Worm (Caenorhabditis elegans) whole organism, L3 larva: Measurements from ENCODE around the gene F09A5.3.
A peak's percentile ranks its signal among the peaks of the same experiment; 100 is the strongest.

Experiments
- R02D3.7 ChIP-seq: fragments of 150-350 bp; optimal IDR thresholded peaks from 2 replicates; lab custom pipeline; 2014; ENCODE audit warnings: missing biosample characterization, missing genetic modification characterization
- ZK546.5 ChIP-seq: sonication (generic microtip); optimal IDR thresholded peaks from 2 replicates; lab custom pipeline; 2017; ENCODE audit warnings: missing biosample characterization, missing genetic modification characterization
- aly-2 ChIP-seq: fragments of 150-350 bp; optimal IDR thresholded peaks from 2 replicates; lab custom pipeline; 2014; ENCODE audit warnings: missing biosample characterization, missing genetic modification characterization
- ama-1 ChIP-seq: fragments of 150-350 bp; optimal IDR thresholded peaks from 2 replicates; lab custom pipeline; 2018
- ceh-16 ChIP-seq: sonication (generic microtip); optimal IDR thresholded peaks from 2 replicates; lab custom pipeline; 2017; ENCODE audit warnings: missing biosample characterization, missing genetic modification characterization
- ceh-28 ChIP-seq: fragments of 150-350 bp; optimal IDR thresholded peaks from 2 replicates; lab custom pipeline; 2014; ENCODE audit warnings: missing biosample characterization, missing genetic modification reagents, missing genetic modification characterization
- ceh-82 ChIP-seq: fragments of 150-350 bp; optimal IDR thresholded peaks from 2 replicates; lab custom pipeline; 2014; ENCODE audit warnings: missing biosample characterization, missing genetic modification characterization
- ceh-9 ChIP-seq: sonication (generic microtip); optimal IDR thresholded peaks from 2 replicates; lab custom pipeline; 2018; ENCODE audit warnings: missing biosample characterization, missing genetic modification characterization
- daf-12 ChIP-seq: fragments of 150-350 bp; optimal IDR thresholded peaks from 2 replicates; lab custom pipeline; 2014; ENCODE audit warnings: missing biosample characterization, missing genetic modification reagents, missing genetic modification characterization
- egl-27 ChIP-seq: sonication (generic microtip); optimal IDR thresholded peaks from 4 replicates; lab custom pipeline; 2017; ENCODE audit warnings: missing biosample characterization, missing genetic modification reagents, missing genetic modification characterization
- egl-5 ChIP-seq: fragments of 150-350 bp; optimal IDR thresholded peaks from 2 replicates; lab custom pipeline; 2017; ENCODE audit warnings: missing biosample characterization, missing genetic modification reagents, missing genetic modification characterization, inconsistent platforms
- elt-1 ChIP-seq: fragments of 150-350 bp; optimal IDR thresholded peaks from 2 replicates; lab custom pipeline; 2014; ENCODE audit warnings: missing biosample characterization, missing genetic modification characterization
- elt-2 ChIP-seq: sonication (generic microtip); optimal IDR thresholded peaks from 2 replicates; lab custom pipeline; 2016; ENCODE audit warnings: missing genetic modification reagents, mild to moderate bottlenecking, missing genetic modification characterization, missing compliant biosample characterization
- elt-3 ChIP-seq, 3 experiments: fragments of 150-350 bp in 1 of 3; sonication (generic microtip) in 2 of 3; optimal IDR thresholded peaks; 2 replicates in 2 of 3; 4 replicates in 1 of 3; lab custom pipeline; 2014 to 2017; ENCODE audit warnings: missing biosample characterization in 3 of 3, missing genetic modification characterization in 3 of 3
- eor-1 ChIP-seq, 2 experiments: fragments of 150-350 bp; optimal IDR thresholded peaks; 2 replicates each; lab custom pipeline; 2014 to 2018; ENCODE audit warnings: missing biosample characterization in 2 of 2, missing genetic modification characterization in 2 of 2
- fkh-2 ChIP-seq: fragments of 150-350 bp; optimal IDR thresholded peaks from 2 replicates; lab custom pipeline; 2014; ENCODE audit warnings: missing biosample characterization, missing genetic modification reagents, missing genetic modification characterization
- hmg-11 ChIP-seq: sonication (generic microtip); optimal IDR thresholded peaks from 2 replicates; lab custom pipeline; 2016; ENCODE audit warnings: missing genetic modification characterization, missing compliant biosample characterization
- jun-1 ChIP-seq: fragments of 150-350 bp; optimal IDR thresholded peaks from 2 replicates; lab custom pipeline; 2014; ENCODE audit warnings: missing biosample characterization, missing genetic modification reagents, missing genetic modification characterization
- lin-15B ChIP-seq: fragments of 150-350 bp; optimal IDR thresholded peaks from 2 replicates; lab custom pipeline; 2014; ENCODE audit warnings: missing biosample characterization, missing genetic modification characterization
- lsy-12 ChIP-seq: sonication (generic microtip); optimal IDR thresholded peaks from 2 replicates; lab custom pipeline; 2016; ENCODE audit warnings: mild to moderate bottlenecking, missing genetic modification characterization, missing compliant biosample characterization
- mdl-1 ChIP-seq: fragments of 150-350 bp; optimal IDR thresholded peaks from 2 replicates; lab custom pipeline; 2014; ENCODE audit warnings: missing biosample characterization, missing genetic modification characterization
- mml-1 ChIP-seq: fragments of 150-350 bp; sonication (generic microtip); optimal IDR thresholded peaks from 3 replicates; lab custom pipeline; 2014; ENCODE audit warnings: missing biosample characterization, missing genetic modification characterization
- nfya-1 ChIP-seq: sonication (generic microtip); optimal IDR thresholded peaks from 2 replicates; lab custom pipeline; 2017; ENCODE audit warnings: missing genetic modification characterization, mild to moderate bottlenecking, missing compliant biosample characterization, antibody characterized with exemption, moderate library complexity; ENCODE audit not compliant: insufficient read depth
- nhr-11 ChIP-seq: fragments of 150-350 bp; optimal IDR thresholded peaks from 2 replicates; lab custom pipeline; 2014; ENCODE audit warnings: missing biosample characterization, missing genetic modification characterization
- nhr-12 ChIP-seq: fragments of 150-350 bp; optimal IDR thresholded peaks from 2 replicates; lab custom pipeline; 2014; ENCODE audit warnings: missing biosample characterization, missing genetic modification characterization
- nhr-23 ChIP-seq: fragments of 150-350 bp; optimal IDR thresholded peaks from 2 replicates; lab custom pipeline; 2014; ENCODE audit warnings: missing biosample characterization, missing genetic modification reagents, missing genetic modification characterization
- nhr-25 ChIP-seq: sonication (generic microtip); optimal IDR thresholded peaks from 2 replicates; lab custom pipeline; 2017; ENCODE audit warnings: missing biosample characterization, missing genetic modification characterization
- nhr-28 ChIP-seq: fragments of 150-350 bp; optimal IDR thresholded peaks from 2 replicates; lab custom pipeline; 2014; ENCODE audit warnings: missing biosample characterization, missing genetic modification characterization
- nhr-43 ChIP-seq: sonication (generic microtip); optimal IDR thresholded peaks from 2 replicates; lab custom pipeline; 2016; ENCODE audit warnings: mild to moderate bottlenecking, missing genetic modification characterization, missing compliant biosample characterization; ENCODE audit not compliant: poor library complexity, severe bottlenecking
- nhr-67 ChIP-seq: fragments of 150-350 bp; optimal IDR thresholded peaks from 2 replicates; lab custom pipeline; 2014; ENCODE audit warnings: missing biosample characterization, missing genetic modification characterization
- nhr-76 ChIP-seq: fragments of 150-350 bp; sonication (generic microtip); optimal IDR thresholded peaks from 5 replicates; lab custom pipeline; 2014; ENCODE audit warnings: missing biosample characterization, missing genetic modification characterization
- pha-4 ChIP-seq: fragments of 150-350 bp; optimal IDR thresholded peaks from 2 replicates; lab custom pipeline; 2014; ENCODE audit warnings: missing biosample characterization, missing genetic modification reagents, missing genetic modification characterization
- pqm-1 ChIP-seq: fragments of 150-350 bp; optimal IDR thresholded peaks from 2 replicates; lab custom pipeline; 2017; ENCODE audit warnings: missing biosample characterization, missing genetic modification characterization, inconsistent platforms
- sea-2 ChIP-seq: fragments of 150-350 bp; sonication (generic microtip); optimal IDR thresholded peaks from 4 replicates; lab custom pipeline; 2014; ENCODE audit warnings: missing biosample characterization, missing genetic modification reagents, missing genetic modification characterization
- snpc-4 ChIP-seq: fragments of 150-350 bp; optimal IDR thresholded peaks from 2 replicates; lab custom pipeline; 2014; ENCODE audit warnings: missing biosample characterization, missing genetic modification characterization
- tbx-2 ChIP-seq: sonication (generic microtip); optimal IDR thresholded peaks from 2 replicates; lab custom pipeline; 2016; ENCODE audit warnings: mild to moderate bottlenecking, missing genetic modification characterization, missing compliant biosample characterization
- unc-39 ChIP-seq: sonication (generic microtip); optimal IDR thresholded peaks from 4 replicates; lab custom pipeline; 2017; ENCODE audit warnings: missing biosample characterization, missing genetic modification characterization
- unc-62 ChIP-seq: fragments of 150-350 bp; sonication (generic microtip); optimal IDR thresholded peaks from 4 replicates; lab custom pipeline; 2014; ENCODE audit warnings: missing biosample characterization, missing genetic modification reagents, missing genetic modification characterization
- zag-1 ChIP-seq: fragments of 150-350 bp; optimal IDR thresholded peaks from 2 replicates; lab custom pipeline; 2014; ENCODE audit warnings: missing biosample characterization, missing genetic modification characterization
- ztf-11 ChIP-seq: fragments of 150-350 bp; optimal IDR thresholded peaks from 2 replicates; lab custom pipeline; 2014; ENCODE audit warnings: missing biosample characterization, missing genetic modification characterization
- ztf-4 ChIP-seq: fragments of 150-350 bp; optimal IDR thresholded peaks from 2 replicates; lab custom pipeline; 2014; ENCODE audit warnings: missing biosample characterization, missing genetic modification characterization

Gene F09A5.3

ce11 chrX:13115694-13116093 is 25.7 kb upstream of the F09A5.3 start:
- TF ChIP-seq hmg-11 (tag; lab: Kevin White, UChicago) (no peak), ceh-16 (tag; lab: Kevin White, UChicago) (no peak), fkh-2 (tag; lab: Kevin White, UChicago) (no peak), ama-1 (lab: Kevin White, UChicago) (no peak), elt-2 (no peak), nhr-12 (tag; lab: Kevin White, UChicago) (no peak), pha-4 (no peak), nhr-28 (no peak), eor-1 (tag; optimal IDR thresholded peaks at IDR 0.05; lab: Kevin White, UChicago) (no peak), zag-1 (tag; lab: Kevin White, UChicago) (no peak), lin-15B (tag; lab: Kevin White, UChicago) (no peak), R02D3.7 (tag; lab: Kevin White, UChicago) (no peak), unc-62 (GFP tag; lab: Kevin White, UChicago) (no peak), daf-12 (tag; lab: Kevin White, UChicago) (no peak), ztf-11 (tag; lab: Kevin White, UChicago) (no peak), aly-2 (tag; lab: Kevin White, UChicago) (no peak), nhr-76 (tag; lab: Kevin White, UChicago) (no peak), ZK546.5 (no peak), snpc-4 (tag; lab: Kevin White, UChicago) (no peak), unc-39 (tag; lab: Kevin White, UChicago) (no peak)

- TF ChIP-seq egl-5 (tag; lab: Kevin White, UChicago) (no peak), nhr-23 (tag; lab: Kevin White, UChicago) (no peak), nhr-76 (tag; lab: Kevin White, UChicago) (no peak), pha-4 (no peak), R02D3.7 (tag; lab: Kevin White, UChicago) (no peak), tbx-2 (tag; lab: Kevin White, UChicago) (no peak), unc-39 (tag; lab: Kevin White, UChicago) (no peak), ceh-9 (no peak), ceh-16 (tag; lab: Kevin White, UChicago) (no peak), elt-3 (tag; optimal IDR thresholded peaks at IDR 0.05; lab: Kevin White, UChicago) (no peak), unc-62 (GFP tag; lab: Kevin White, UChicago) (no peak), egl-27 (no peak)
- TF ChIP-seq, all 47 proteins: peak for 0
Observed at ce11 chrX:13116380-13116779, 25.0 kb upstream of the F09A5.3 start.

DNA sequence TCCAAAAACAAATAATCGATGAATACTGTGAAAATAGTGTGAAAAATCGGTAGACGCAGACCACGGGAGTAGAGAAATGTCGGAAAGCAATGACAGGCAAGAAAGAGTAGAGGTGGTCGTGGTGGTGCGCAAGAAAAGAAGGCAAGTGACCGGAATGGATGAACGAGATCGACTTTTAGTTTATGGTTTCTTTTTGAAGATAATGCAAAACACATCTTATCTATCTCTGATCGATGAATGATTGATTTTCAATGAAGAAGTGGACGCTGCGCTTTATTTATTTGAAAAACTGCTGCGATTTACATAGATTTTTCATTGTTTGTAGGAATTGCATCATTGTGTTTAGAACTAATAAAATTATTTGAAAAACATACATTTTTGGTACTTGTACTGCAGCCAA is 21.5 kb upstream of the F09A5.3 start:
- TF ChIP-seq zag-1 (tag; lab: Kevin White, UChicago) (no peak), elt-2 (no peak), tbx-2 (tag; lab: Kevin White, UChicago) (no peak), elt-3 (tag; optimal IDR thresholded peaks at IDR 0.05; lab: Kevin White, UChicago) (no peak), ceh-9 (no peak), ceh-16 (tag; lab: Kevin White, UChicago) (no peak), pqm-1 (tag; lab: Kevin White, UChicago) (no peak), lsy-12 (tag; lab: Kevin White, UChicago) (no peak), elt-1 (tag; lab: Kevin White, UChicago) (peak; percentile 73), ceh-82 (tag; lab: Kevin White, UChicago) (no peak), ama-1 (lab: Kevin White, UChicago) (no peak), nhr-25 (tag; lab: Kevin White, UChicago) (peak; percentile 36), R02D3.7 (tag; lab: Kevin White, UChicago) (no peak), mml-1 (tag; lab: Kevin White, UChicago) (no peak), snpc-4 (tag; lab: Kevin White, UChicago) (no peak), nhr-43 (tag; lab: Kevin White, UChicago) (peak; percentile 38), egl-27 (no peak), nhr-23 (tag; lab: Kevin White, UChicago) (peak; percentile 54), ztf-4 (tag; lab: Kevin White, UChicago) (no peak), eor-1 (tag; optimal IDR thresholded peaks at IDR 0.05; lab: Kevin White, UChicago) (no peak), nhr-67 (tag; lab: Kevin White, UChicago) (no peak), sea-2 (GFP tag; lab: Kevin White, UChicago) (no peak), daf-12 (tag; lab: Kevin White, UChicago) (no peak), aly-2 (tag; lab: Kevin White, UChicago) (no peak), lin-15B (tag; lab: Kevin White, UChicago) (no peak)

DNA sequence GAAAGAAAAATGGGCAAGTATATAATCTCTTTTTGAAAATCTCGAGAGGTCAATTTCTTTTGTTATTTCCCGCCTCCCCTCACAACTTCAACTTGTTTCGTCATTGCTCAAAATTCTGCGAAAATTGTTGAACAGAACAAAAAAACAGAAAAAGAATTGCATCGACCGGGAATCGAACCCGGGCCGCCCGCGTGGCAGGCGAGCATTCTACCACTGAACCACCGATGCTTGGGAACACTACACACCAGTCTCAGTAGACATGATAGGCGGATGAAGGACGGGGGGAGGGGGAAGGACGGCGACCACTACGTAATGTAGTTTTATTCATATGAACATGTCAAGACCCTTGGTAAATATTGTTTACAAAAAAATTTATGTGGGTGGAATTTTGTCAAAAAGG is 20.3 kb upstream of the F09A5.3 start:
- TF ChIP-seq jun-1 (tag; lab: Kevin White, UChicago) (peak; percentile 53), elt-1 (tag; lab: Kevin White, UChicago) (no peak), ceh-82 (tag; lab: Kevin White, UChicago) (no peak), eor-1 (tag; optimal IDR thresholded peaks at IDR 0.05; lab: Kevin White, UChicago) (no peak), nhr-43 (tag; lab: Kevin White, UChicago) (peak; percentile 49), nhr-23 (tag; lab: Kevin White, UChicago) (peak; percentile 48), pha-4 (peak; percentile 74), nhr-12 (tag; lab: Kevin White, UChicago) (no peak), fkh-2 (tag; lab: Kevin White, UChicago) (no peak), elt-3 (tag; optimal IDR thresholded peaks at IDR 0.05; lab: Kevin White, UChicago) (peak in 1 of 3 experiments; percentile 48), nfya-1 (tag; lab: Kevin White, UChicago) (peak; percentile 62), tbx-2 (tag; lab: Kevin White, UChicago) (peak; percentile 14), lin-15B (tag; lab: Kevin White, UChicago) (no peak), elt-2 (peak; percentile 65), daf-12 (tag; lab: Kevin White, UChicago) (no peak), nhr-25 (tag; lab: Kevin White, UChicago) (peak; percentile 65), unc-62 (GFP tag; lab: Kevin White, UChicago) (no peak), lsy-12 (tag; lab: Kevin White, UChicago) (peak; percentile 82), ZK546.5 (no peak), nhr-28 (no peak), hmg-11 (tag; lab: Kevin White, UChicago) (peak; percentile 61), nhr-11 (no peak), mdl-1 (tag; lab: Kevin White, UChicago) (no peak), sea-2 (GFP tag; lab: Kevin White, UChicago) (no peak), pqm-1 (tag; lab: Kevin White, UChicago) (no peak), ceh-28 (no peak), zag-1 (tag; lab: Kevin White, UChicago) (no peak)
